Fruit fly (Drosophila melanogaster): ENCODE data around the gene lectin-22C.
A peak's percentile ranks its signal among the peaks of the same experiment; 100 is the strongest.

lectin-22C gene

DNA sequence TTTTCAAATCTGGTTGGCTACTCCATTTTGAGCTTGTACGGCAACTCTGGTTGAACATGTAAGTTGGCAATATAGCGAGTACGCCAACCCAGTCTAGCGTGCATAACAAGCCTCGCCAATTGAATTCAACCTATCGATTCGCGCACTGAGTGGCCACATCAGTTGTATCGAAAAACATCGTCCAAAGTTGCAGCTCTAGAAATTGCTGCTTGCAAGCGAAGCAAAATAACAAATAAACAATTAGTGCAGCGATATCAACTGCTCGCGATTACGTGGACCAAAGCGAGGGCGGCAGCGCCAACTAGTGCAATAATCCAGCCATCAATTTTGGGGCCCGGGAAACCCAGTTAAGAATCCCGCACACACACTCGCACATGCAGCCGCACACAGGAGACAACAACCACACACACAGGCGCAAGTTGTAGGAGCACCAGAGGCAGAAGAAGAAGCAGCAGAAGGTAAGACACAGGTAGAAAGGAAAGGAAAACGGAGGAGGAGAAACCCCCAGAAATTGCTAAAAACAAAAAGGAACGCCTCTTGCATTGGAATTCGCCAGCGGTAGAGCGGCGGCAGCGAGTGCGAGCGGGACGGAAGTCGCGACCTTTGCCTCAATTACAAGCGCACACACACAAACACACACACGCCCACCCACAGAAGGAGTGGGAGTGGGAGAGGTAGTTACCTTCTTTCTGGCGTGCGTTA is 637 bp upstream of the lectin-22C start (continued):
- TF ChIP-seq CG3281 (GFP tag; optimal IDR thresholded peaks at IDR 0.05) (no peak), lmd (GFP tag; IDR thresholded peaks at IDR 0.05) (0 out of 2 replicates have a peak, but pooled peaks have one; percentile 21), CG5245 (GFP tag; optimal IDR thresholded peaks at IDR 0.05) (no peak), CG18619 (GFP tag; optimal IDR thresholded peaks at IDR 0.05) (no peak), ase (GFP tag; IDR thresholded peaks at IDR 0.05) (no peak), Jarid2 (GFP tag; optimal IDR thresholded peaks at IDR 0.05) (no peak), CG11456 (GFP tag; IDR thresholded peaks at IDR 0.05) (no peak), CG43689 (GFP tag; IDR thresholded peaks at IDR 0.05) (no peak), NK7.1 (GFP tag; optimal IDR thresholded peaks at IDR 0.05) (no peak), CG5953 (GFP tag; IDR thresholded peaks at IDR 0.05) (no peak), sens-2 (GFP tag; IDR thresholded peaks at IDR 0.05) (no peak), crp (GFP tag; optimal IDR thresholded peaks at IDR 0.05) (peak in 1 of 2 experiments; percentile 58), CG31441 (GFP tag; IDR thresholded peaks at IDR 0.05) (no peak), fd3F (GFP tag; optimal IDR thresholded peaks at IDR 0.05) (no peak), CG10565 (GFP tag; optimal IDR thresholded peaks at IDR 0.05) (no peak), lab (GFP tag; optimal IDR thresholded peaks at IDR 0.05) (no peak), zen2 (GFP tag; IDR thresholded peaks at IDR 0.05; ENCODE audit: partially characterized antibody) (peak; percentile 85), wor (GFP tag; IDR thresholded peaks at IDR 0.05) (no peak), chm (GFP tag; IDR thresholded peaks at IDR 0.05) (no peak), br (optimal IDR thresholded peaks at IDR 0.05) (no peak), Rfx (GFP tag; IDR thresholded peaks at IDR 0.05) (peak; percentile 62), org-1 (GFP tag; optimal IDR thresholded peaks at IDR 0.05) (no peak), CG4424 (GFP tag; optimal IDR thresholded peaks at IDR 0.05) (no peak), gsb (GFP tag; IDR thresholded peaks at IDR 0.05) (no peak), Sin3A (optimal IDR thresholded peaks at IDR 0.05) (peak; percentile 94), pb (GFP tag; optimal IDR thresholded peaks at IDR 0.05) (peak; percentile 15), TFAM (GFP tag; optimal IDR thresholded peaks at IDR 0.05) (no peak), CG9437 (GFP tag; optimal IDR thresholded peaks at IDR 0.05) (no peak), fd64A (GFP tag; optimal IDR thresholded peaks at IDR 0.05) (no peak), CG11723 (GFP tag; optimal IDR thresholded peaks at IDR 0.05) (no peak), tll (GFP tag; optimal IDR thresholded peaks at IDR 0.05) (no peak), ab (GFP tag; optimal IDR thresholded peaks at IDR 0.05) (no peak), Side (GFP tag; optimal IDR thresholded peaks at IDR 0.05) (peak; percentile 11), Dek (tag; optimal IDR thresholded peaks at IDR 0.05) (peak; percentile 30), da (GFP tag; optimal IDR thresholded peaks at IDR 0.05) (no peak), sob (GFP tag; IDR thresholded peaks at IDR 0.05) (0 out of 2 replicates have a peak, but pooled peaks have one; percentile 27), Deaf1 (tag; optimal IDR thresholded peaks at IDR 0.05) (no peak), rib (GFP tag; IDR thresholded peaks at IDR 0.05) (no peak), klu (GFP tag; IDR thresholded peaks at IDR 0.05) (no peak), aop (GFP tag; IDR thresholded peaks at IDR 0.05) (no peak), Dad (GFP tag; optimal IDR thresholded peaks at IDR 0.05) (peak; percentile 31), CG15601 (tag; optimal IDR thresholded peaks at IDR 0.05) (peak; percentile 35), Bgb (GFP tag; IDR thresholded peaks at IDR 0.05; ENCODE audit: partially characterized antibody) (peak; percentile 96), CG13624 (GFP tag; optimal IDR thresholded peaks at IDR 0.05) (peak; percentile 56), CG6813 (GFP tag; optimal IDR thresholded peaks at IDR 0.05) (no peak), Sry-δ (GFP tag; optimal IDR thresholded peaks at IDR 0.05) (peak; percentile 100), Dll (GFP tag; IDR thresholded peaks at IDR 0.05; ENCODE audit: partially characterized antibody) (peak; percentile 93), pan (optimal IDR thresholded peaks at IDR 0.05) (no peak), pan (GFP tag; optimal IDR thresholded peaks at IDR 0.05 in 1 of 2, IDR thresholded peaks at IDR 0.05 in 1 of 2) (no peak), BEAF-32 (GFP tag; optimal IDR thresholded peaks at IDR 0.05) (peak; percentile 99), tup (GFP tag; optimal IDR thresholded peaks at IDR 0.05) (no peak)
